Worm (Caenorhabditis elegans): ENCODE data around the gene lido-14.

DNA sequence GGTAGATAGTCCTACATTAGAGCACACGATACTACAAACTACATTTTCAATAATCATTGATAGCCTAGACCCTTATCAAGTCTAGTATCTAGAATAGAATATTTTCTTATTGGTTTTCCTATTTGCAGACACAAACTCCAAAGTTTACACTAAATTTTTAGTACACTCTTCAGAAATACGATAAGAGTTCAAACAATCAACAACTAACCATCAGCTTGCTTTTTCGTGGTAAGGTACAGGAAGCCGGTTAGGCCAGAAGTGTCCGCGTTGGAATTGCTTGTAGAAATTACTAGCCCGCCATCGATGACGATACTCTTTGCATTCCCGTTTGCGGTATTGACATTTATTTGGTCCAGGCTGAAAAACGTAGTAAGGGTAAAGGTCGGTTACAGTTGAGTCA is 36.7 kb upstream of the lido-14 start, which contains the start of gene Y46D2A.1:
- TF ChIP-seq ama-1 (optimal IDR thresholded peaks at IDR 0.05) (no peak), pha-4 (tag; optimal IDR thresholded peaks at IDR 0.05) (no peak), hlh-6 (tag; optimal IDR thresholded peaks at IDR 0.05) (no peak), pag-3 (tag; optimal IDR thresholded peaks at IDR 0.05; ENCODE audit: borderline replicate concordance) (no peak), pax-1 (tag; optimal IDR thresholded peaks at IDR 0.05) (no peak), hlh-30 (tag; optimal IDR thresholded peaks at IDR 0.05; ENCODE audit: insufficient read depth) (no peak), nhr-11 (tag; optimal IDR thresholded peaks at IDR 0.05) (no peak), rnt-1 (tag; optimal IDR thresholded peaks at IDR 0.05) (no peak), nfya-1 (tag; optimal IDR thresholded peaks at IDR 0.05) (no peak), syd-9 (tag; optimal IDR thresholded peaks at IDR 0.05) (no peak), hlh-15 (tag; optimal IDR thresholded peaks at IDR 0.05) (no peak), fkh-10 (GFP tag; optimal IDR thresholded peaks at IDR 0.05) (no peak)

Measured in whole organism, late embryonic.